Fruit fly (Drosophila melanogaster): ENCODE data around the gene CG42367.

CG42367 gene

dm6 chr2L:9897296-9897695 lies 33.1 kb upstream of the CG42367 start, which contains the start of gene RpS2 (continued):
- TF ChIP-seq CG3281 (GFP tag; optimal IDR thresholded peaks at IDR 0.05) (peak; percentile 37), bcd (GFP tag; optimal IDR thresholded peaks at IDR 0.05) (peak; percentile 9), CG13424 (tag; optimal IDR thresholded peaks at IDR 0.05) (peak; percentile 15), CG34422 (GFP tag; IDR thresholded peaks at IDR 0.05) (no peak; the same call in 2 of the 3 replicates), CG14710 (tag; optimal IDR thresholded peaks at IDR 0.05) (peak; percentile 57), CG5245 (GFP tag; optimal IDR thresholded peaks at IDR 0.05) (no peak), CG6272 (GFP tag; IDR thresholded peaks at IDR 0.05) (peak; percentile 43), bbx (GFP tag; IDR thresholded peaks at IDR 0.05; ENCODE audit: partially characterized antibody) (peak; percentile 100), Ssrp (tag; optimal IDR thresholded peaks at IDR 0.05) (no peak), Hr39 (optimal IDR thresholded peaks at IDR 0.05) (no peak), CG11085 (GFP tag; IDR thresholded peaks at IDR 0.05) (no peak), D (optimal IDR thresholded peaks at IDR 0.05) (no peak), D (GFP tag; optimal IDR thresholded peaks at IDR 0.05) (peak; percentile 16), CG30020 (tag; optimal IDR thresholded peaks at IDR 0.05) (peak; percentile 22), CG3995 (GFP tag; optimal IDR thresholded peaks at IDR 0.05) (peak; percentile 39), CG17186 (GFP tag; optimal IDR thresholded peaks at IDR 0.05) (peak; percentile 52), CG3838 (GFP tag; optimal IDR thresholded peaks at IDR 0.05) (no peak), CG17328 (GFP tag; IDR thresholded peaks at IDR 0.05) (peak; percentile 60), CG8924 (tag; optimal IDR thresholded peaks at IDR 0.05) (peak; percentile 29), lilli (GFP tag; optimal IDR thresholded peaks at IDR 0.05) (peak; percentile 54), pb (GFP tag; optimal IDR thresholded peaks at IDR 0.05) (no peak), CG16813 (GFP tag; IDR thresholded peaks at IDR 0.05; ENCODE audit: partially characterized antibody) (peak; percentile 99), CG9727 (GFP tag; optimal IDR thresholded peaks at IDR 0.05) (peak; percentile 26), luna (GFP tag; optimal IDR thresholded peaks at IDR 0.05) (no peak), Chrac-16 (GFP tag; optimal IDR thresholded peaks at IDR 0.05) (peak; percentile 21), row (GFP tag; IDR thresholded peaks at IDR 0.05) (peak; percentile 83), Nf-YB (GFP tag; optimal IDR thresholded peaks at IDR 0.05) (peak; percentile 13), CG14965 (GFP tag; optimal IDR thresholded peaks at IDR 0.05; ENCODE audit: borderline replicate concordance) (no peak), shn (GFP tag; optimal IDR thresholded peaks at IDR 0.05) (no peak), Sox100B (GFP tag; optimal IDR thresholded peaks at IDR 0.05) (peak; percentile 23), zen2 (GFP tag; IDR thresholded peaks at IDR 0.05; ENCODE audit: partially characterized antibody) (peak; percentile 99), CG4707 (GFP tag; optimal IDR thresholded peaks at IDR 0.05) (peak; percentile 43), Rx (GFP tag; IDR thresholded peaks at IDR 0.05) (no peak), CG32772 (GFP tag; IDR thresholded peaks at IDR 0.05) (no peak), CG9817 (tag; optimal IDR thresholded peaks at IDR 0.05) (peak; percentile 23), CG9609 (GFP tag; optimal IDR thresholded peaks at IDR 0.05) (peak; percentile 19), HLHmδ (GFP tag; optimal IDR thresholded peaks at IDR 0.05) (peak; percentile 52), repo (GFP tag; optimal IDR thresholded peaks at IDR 0.05) (no peak), NK7.1 (GFP tag; optimal IDR thresholded peaks at IDR 0.05) (no peak), CoRest (tag; optimal IDR thresholded peaks at IDR 0.05) (peak; percentile 30), Antp (GFP tag; optimal IDR thresholded peaks at IDR 0.05) (no peak), kah (GFP tag; optimal IDR thresholded peaks at IDR 0.05) (no peak), Gug (GFP tag; IDR thresholded peaks at IDR 0.05) (peak; percentile 8; the same call in 1 of the 4 replicates), CG34224 (GFP tag; IDR thresholded peaks at IDR 0.05; ENCODE audit: partially characterized antibody) (peak; percentile 99), nerfin-2 (GFP tag; IDR thresholded peaks at IDR 0.05; ENCODE audit: partially characterized antibody) (peak; percentile 96), CG1529 (GFP tag; optimal IDR thresholded peaks at IDR 0.05) (peak; percentile 32), CG12942 (GFP tag; optimal IDR thresholded peaks at IDR 0.05) (no peak), pnt (GFP tag; optimal IDR thresholded peaks at IDR 0.05) (no peak), Ada2b (GFP tag; IDR thresholded peaks at IDR 0.05) (no peak), Elba2 (GFP tag; optimal IDR thresholded peaks at IDR 0.05) (no peak), CG34376 (GFP tag; optimal IDR thresholded peaks at IDR 0.05) (peak; percentile 50), CG3847 (GFP tag; IDR thresholded peaks at IDR 0.05) (peak; percentile 43)

All from whole organism, embryonic.